Fruit fly (Drosophila melanogaster): Measurements from ENCODE around the gene salt.
A peak's percentile ranks its signal among the peaks of the same experiment; 100 is the strongest.

Gene salt

dm6 chr3R:31776583-31777362, 22.3 kb upstream of the salt start, which contains the start of the genes CG2126 and faf (continued):
- TF ChIP-seq so (GFP tag; IDR thresholded peaks at IDR 0.05) (peak; percentile 37; the same call in 1 of the 3 replicates), CG18476 (GFP tag; optimal IDR thresholded peaks at IDR 0.05) (peak; percentile 40), h (optimal IDR thresholded peaks at IDR 0.05) (no peak), luna (GFP tag; optimal IDR thresholded peaks at IDR 0.05) (no peak), Nf-YC (tag; optimal IDR thresholded peaks at IDR 0.05) (peak; percentile 76), CG10366 (GFP tag; IDR thresholded peaks at IDR 0.05) (peak; percentile 69), BEAF-32 (GFP tag; optimal IDR thresholded peaks at IDR 0.05) (peak; percentile 62), inv (GFP tag; IDR thresholded peaks at IDR 0.05; ENCODE audit: partially characterized antibody) (peak; percentile 31; the same call in 1 of the 2 replicates), dmrt99B (tag; optimal IDR thresholded peaks at IDR 0.05) (peak; percentile 81), CG10462 (GFP tag; optimal IDR thresholded peaks at IDR 0.05) (peak; percentile 56), CG15269 (tag; optimal IDR thresholded peaks at IDR 0.05) (peak; percentile 84), Pdp1 (GFP tag; optimal IDR thresholded peaks at IDR 0.05) (peak; percentile 54 to 68), Opbp (GFP tag; IDR thresholded peaks at IDR 0.05; ENCODE audit: partially characterized antibody) (no peak), amos (GFP tag; IDR thresholded peaks at IDR 0.05; ENCODE audit: partially characterized antibody) (peak; percentile 44; the same call in 1 of the 2 replicates), zen (tag; optimal IDR thresholded peaks at IDR 0.05) (peak; percentile 64), odd (GFP tag; optimal IDR thresholded peaks at IDR 0.05) (peak; percentile 35), hkb (optimal IDR thresholded peaks at IDR 0.05) (no peak), hkb (GFP tag; IDR thresholded peaks at IDR 0.05) (peak; percentile 79), CG15601 (tag; optimal IDR thresholded peaks at IDR 0.05) (peak; percentile 74), CHES-1-like (GFP tag; optimal IDR thresholded peaks at IDR 0.05) (peak; percentile 59), TFAM (GFP tag; optimal IDR thresholded peaks at IDR 0.05) (no peak), CG4707 (GFP tag; optimal IDR thresholded peaks at IDR 0.05) (no peak), tin (GFP tag; optimal IDR thresholded peaks at IDR 0.05) (peak; percentile 82), esg (GFP tag; conservative IDR thresholded peaks at IDR 0.05) (peak; percentile 50), CG17186 (GFP tag; optimal IDR thresholded peaks at IDR 0.05) (peak; percentile 44), Fer2 (tag; optimal IDR thresholded peaks at IDR 0.05) (peak; percentile 80), CG7357 (GFP tag; IDR thresholded peaks at IDR 0.05) (peak; percentile 47; the same call in 1 of the 3 replicates), slbo (GFP tag; IDR thresholded peaks at IDR 0.05) (peak; percentile 86), ase (GFP tag; IDR thresholded peaks at IDR 0.05) (peak; percentile 72; the same call in 1 of the 3 replicates), CG13424 (tag; optimal IDR thresholded peaks at IDR 0.05) (peak; percentile 87), CG6765 (GFP tag; optimal IDR thresholded peaks at IDR 0.05) (peak; percentile 13), CG16863 (GFP tag; optimal IDR thresholded peaks at IDR 0.05) (peak; percentile 13), bcd (GFP tag; optimal IDR thresholded peaks at IDR 0.05) (peak; percentile 77), CG12391 (tag; optimal IDR thresholded peaks at IDR 0.05) (peak; percentile 92), yki (optimal IDR thresholded peaks at IDR 0.05) (no peak), Xbp1 (GFP tag; optimal IDR thresholded peaks at IDR 0.05) (peak; percentile 85), CG17612 (GFP tag; IDR thresholded peaks at IDR 0.05) (no peak; the same call in 1 of the 2 replicates), Camta (GFP tag; optimal IDR thresholded peaks at IDR 0.05) (peak; percentile 23), CG9797 (GFP tag; optimal IDR thresholded peaks at IDR 0.05) (peak; percentile 30), emc (GFP tag; optimal IDR thresholded peaks at IDR 0.05) (peak; percentile 26), ems (GFP tag; optimal IDR thresholded peaks at IDR 0.05) (peak; percentile 47), pb (GFP tag; optimal IDR thresholded peaks at IDR 0.05) (no peak), CG12071 (GFP tag; optimal IDR thresholded peaks at IDR 0.05) (peak; percentile 9), Bgb (GFP tag; IDR thresholded peaks at IDR 0.05; ENCODE audit: partially characterized antibody) (peak; percentile 53), wek (GFP tag; optimal IDR thresholded peaks at IDR 0.05) (no peak), zf30C (GFP tag; optimal IDR thresholded peaks at IDR 0.05) (peak; percentile 45), CG2129 (GFP tag; IDR thresholded peaks at IDR 0.05; ENCODE audit: partially characterized antibody) (peak; percentile 16; the same call in 1 of the 2 replicates), Atf6 (GFP tag; IDR thresholded peaks at IDR 0.05) (peak; percentile 40; the same call in 1 of the 2 replicates)

All from whole organism, embryonic.